Fruit fly (Drosophila melanogaster): ENCODE measurements around the gene nop5.
A peak's percentile ranks its signal among the peaks of the same experiment; 100 is the strongest.

nop5 gene

DNA sequence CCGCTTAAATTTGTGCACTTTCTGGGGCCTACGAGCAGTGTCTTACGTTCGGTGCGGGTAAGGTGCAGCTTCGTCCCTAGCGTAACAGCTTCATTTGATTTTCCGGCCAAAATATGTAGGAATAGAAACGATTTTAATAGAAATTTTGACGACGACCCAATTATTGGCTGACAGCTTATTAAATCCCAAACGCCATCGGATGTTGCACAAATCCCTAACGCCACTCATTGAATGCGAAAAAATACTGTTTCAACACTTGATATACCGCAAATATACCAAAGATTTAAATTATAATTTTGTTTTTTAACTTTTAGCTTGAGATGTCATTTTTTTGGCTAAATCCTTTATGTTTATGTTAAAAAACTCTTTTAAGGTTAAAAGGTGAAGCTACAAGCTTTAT, 26.5 kb upstream of the nop5 start, which contains the start of gene Fgop2:
Fgop2 (minus strand) TSS at position 202 of the 400 bp plus-strand sequence.
- TF ChIP-seq Sox14 (GFP tag; optimal IDR thresholded peaks at IDR 0.05) (peak; percentile 40), CG6163 (GFP tag; IDR thresholded peaks at IDR 0.05) (no peak), achi (GFP tag; optimal IDR thresholded peaks at IDR 0.05) (peak; percentile 64)

DNA sequence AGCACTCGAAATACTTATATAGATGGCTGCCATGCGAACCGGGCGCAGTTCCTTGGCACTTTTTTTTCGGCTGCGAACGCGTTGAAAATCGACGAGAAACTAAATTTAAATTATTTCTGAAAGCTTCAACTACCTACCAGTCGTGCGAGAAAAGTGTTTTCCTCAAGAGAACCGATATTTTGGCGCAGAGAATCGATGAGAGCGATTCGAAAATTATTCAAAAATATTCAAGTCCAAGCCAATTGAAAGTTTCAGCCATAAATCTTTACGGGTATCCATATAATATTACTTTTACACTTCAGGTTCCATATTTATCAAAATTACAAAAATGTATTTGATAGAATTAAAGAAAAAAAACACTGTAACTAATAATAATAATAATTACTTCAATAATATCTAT, 24.2 kb upstream of the nop5 start, which contains the start of gene CG18304:
CG18304 (minus strand) TSS at position 101 of the 400 bp plus-strand sequence.
- no peak for TF ChIP-seq acj6 (GFP tag; optimal IDR thresholded peaks at IDR 0.05)
- no peak for TF ChIP-seq CG7368 (GFP tag; optimal IDR thresholded peaks at IDR 0.05)
- no peak for TF ChIP-seq CG34406 (GFP tag; optimal IDR thresholded peaks at IDR 0.05)
- no peak for TF ChIP-seq Hr4 (GFP tag; optimal IDR thresholded peaks at IDR 0.05)
- TF ChIP-seq vri (GFP tag; optimal IDR thresholded peaks at IDR 0.05), result no peak

DNA sequence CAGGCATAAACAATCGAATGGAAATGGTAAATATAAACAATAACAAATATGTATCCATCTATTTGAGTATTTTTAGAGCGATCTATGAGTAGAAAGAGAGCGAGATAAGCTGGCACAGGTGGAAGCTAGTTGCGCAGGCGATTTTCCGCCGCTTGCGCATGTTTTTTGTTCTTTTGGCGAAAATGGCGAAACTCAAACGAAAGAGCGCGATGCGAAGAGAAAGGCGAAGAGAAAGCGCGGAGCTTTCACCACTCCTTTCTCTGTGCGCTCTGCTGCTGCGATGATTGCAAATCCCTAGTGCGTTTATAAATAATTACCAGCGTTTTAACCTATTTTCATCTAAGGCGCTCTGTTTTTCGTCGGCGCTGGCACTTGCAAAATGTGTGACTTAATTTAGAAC, 23.2 kb upstream of the nop5 start:
- TF ChIP-seq salr (GFP tag; optimal IDR thresholded peaks at IDR 0.05) (no peak), CG4318 (GFP tag; optimal IDR thresholded peaks at IDR 0.05) (no peak), CG8632 (GFP tag; optimal IDR thresholded peaks at IDR 0.05) (no peak), CG32006 (GFP tag; optimal IDR thresholded peaks at IDR 0.05) (no peak), CG7368 (GFP tag; optimal IDR thresholded peaks at IDR 0.05) (no peak), Sox15 (GFP tag; optimal IDR thresholded peaks at IDR 0.05) (no peak), achi (GFP tag; optimal IDR thresholded peaks at IDR 0.05) (no peak), CG16779 (tag; optimal IDR thresholded peaks at IDR 0.05) (no peak), net (GFP tag; optimal IDR thresholded peaks at IDR 0.05) (no peak), Eip78C (GFP tag) (no peak), CG6276 (GFP tag; optimal IDR thresholded peaks at IDR 0.05) (no peak), spab (GFP tag; optimal IDR thresholded peaks at IDR 0.05) (no peak), lz (GFP tag; optimal IDR thresholded peaks at IDR 0.05) (no peak), Hr4 (GFP tag; optimal IDR thresholded peaks at IDR 0.05) (no peak), CG11294 (GFP tag; IDR thresholded peaks at IDR 0.05) (no peak), CG10631 (GFP tag; optimal IDR thresholded peaks at IDR 0.05) (no peak), Blimp-1 (GFP tag; optimal IDR thresholded peaks at IDR 0.05) (no peak)

dm6 chr2L:6939698-6940097, 21.2 kb upstream of the nop5 start:
- TF ChIP-seq Gug (GFP tag; IDR thresholded peaks at IDR 0.05) (no peak), pdm3 (GFP tag; optimal IDR thresholded peaks at IDR 0.05) (no peak), ss (GFP tag; optimal IDR thresholded peaks at IDR 0.05) (no peak), salr (GFP tag; optimal IDR thresholded peaks at IDR 0.05) (no peak), fd59A (GFP tag; optimal IDR thresholded peaks at IDR 0.05) (no peak), CG6808 (GFP tag; optimal IDR thresholded peaks at IDR 0.05) (no peak), CG10669 (GFP tag; optimal IDR thresholded peaks at IDR 0.05) (no peak), CG4318 (GFP tag; optimal IDR thresholded peaks at IDR 0.05) (no peak), CG8319 (GFP tag; optimal IDR thresholded peaks at IDR 0.05) (no peak), lz (GFP tag; optimal IDR thresholded peaks at IDR 0.05) (no peak), CG15336 (GFP tag; IDR thresholded peaks at IDR 0.05) (no peak), dsx (GFP tag; optimal IDR thresholded peaks at IDR 0.05; ENCODE audit: poor library complexity, severe bottlenecking) (no peak), Smox (GFP tag; optimal IDR thresholded peaks at IDR 0.05) (no peak), esn (GFP tag; optimal IDR thresholded peaks at IDR 0.05) (no peak)

- TF ChIP-seq Sox102F (GFP tag; optimal IDR thresholded peaks at IDR 0.05), result no peak
- TF ChIP-seq Eip75B (GFP tag; optimal IDR thresholded peaks at IDR 0.05), result no peak
- no peak for TF ChIP-seq CG8119 (GFP tag; IDR thresholded peaks at IDR 0.05)
Observed at dm6 chr2L:6931821-6932220, 13.3 kb upstream of the nop5 start, which contains the start of gene CG43232. CG43232 (plus strand) TSS chr2L:6932121.

All from whole organism, prepupa.